Worm (Caenorhabditis elegans): ENCODE data around the gene F14D7.12.

ce11 chrV:14334901-14335300, 35.1 kb downstream of the F14D7.12 start, which contains the start of gene srm-5:
- TF ChIP-seq somi-1 (GFP tag; optimal IDR thresholded peaks at IDR 0.05) (no peak), unc-62 (GFP tag; optimal IDR thresholded peaks at IDR 0.05) (no peak), lin-35 (GFP tag; optimal IDR thresholded peaks at IDR 0.05) (no peak), hmg-1.2 (GFP tag; IDR thresholded peaks at IDR 0.05) (no peak), Y56A3A.18 (GFP tag; IDR thresholded peaks at IDR 0.05) (no peak), ztf-22 (GFP tag; optimal IDR thresholded peaks at IDR 0.05) (no peak), snpc-4 (GFP tag; optimal IDR thresholded peaks at IDR 0.05) (no peak), snpc-4 (tag; optimal IDR thresholded peaks at IDR 0.05) (no peak), rec-8 (tag; optimal IDR thresholded peaks at IDR 0.05) (no peak), B0035.1 (tag; optimal IDR thresholded peaks at IDR 0.05) (no peak), pha-4 (tag; optimal IDR thresholded peaks at IDR 0.05) (no peak), unc-130 (GFP tag; optimal IDR thresholded peaks at IDR 0.05) (no peak), dpl-1 (GFP tag; optimal IDR thresholded peaks at IDR 0.05) (no peak), aptf-2 (GFP tag; conservative IDR thresholded peaks at IDR 0.05) (no peak), sea-2 (GFP tag; IDR thresholded peaks at IDR 0.05) (no peak)

All from whole organism, young adult.